Fruit fly (Drosophila melanogaster): ENCODE results near the gene CG34450.

CG34450 gene

DNA sequence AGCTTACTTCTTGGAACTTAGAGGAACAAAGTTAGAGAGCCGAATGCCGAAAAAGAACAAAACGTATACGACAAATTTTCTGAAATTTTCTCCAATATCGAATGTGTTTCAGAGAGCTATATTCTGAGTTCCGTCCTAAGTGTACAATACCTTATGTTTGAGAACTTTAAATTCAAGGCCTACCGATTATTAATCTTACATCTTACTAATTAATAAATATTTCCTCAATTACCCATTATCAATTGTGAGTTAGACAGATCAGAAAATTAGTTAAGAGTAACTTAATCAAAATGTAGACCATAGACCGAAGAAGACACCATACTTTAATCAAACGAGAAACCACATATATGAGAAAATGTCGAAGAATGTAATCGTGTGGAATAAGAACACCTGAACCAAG, at the start of gene CG34450:
TSS of gene CG34450 (minus strand) at position 101 of the 400 bp plus-strand sequence.
- TF ChIP-seq tj (GFP tag; optimal IDR thresholded peaks at IDR 0.05): no peak
- no peak for TF ChIP-seq CG33017 (tag; optimal IDR thresholded peaks at IDR 0.05)
- TF ChIP-seq cic (GFP tag; optimal IDR thresholded peaks at IDR 0.05): no peak
- no peak for TF ChIP-seq toe (GFP tag; optimal IDR thresholded peaks at IDR 0.05)
- TF ChIP-seq Hr96 (GFP tag; optimal IDR thresholded peaks at IDR 0.05): no peak
- TF ChIP-seq Crg-1 (GFP tag; optimal IDR thresholded peaks at IDR 0.05): no peak
- TF ChIP-seq CG11617 (GFP tag; optimal IDR thresholded peaks at IDR 0.05): no peak
- no peak for TF ChIP-seq ovo (GFP tag; optimal IDR thresholded peaks at IDR 0.05)
- no peak for TF ChIP-seq CG5204 (GFP tag; optimal IDR thresholded peaks at IDR 0.05)
- no peak for TF ChIP-seq bab1 (GFP tag; optimal IDR thresholded peaks at IDR 0.05)
- TF ChIP-seq cnc (optimal IDR thresholded peaks at IDR 0.05): no peak
- no peak for TF ChIP-seq CG7101 (tag; optimal IDR thresholded peaks at IDR 0.05)
- no peak for TF ChIP-seq CG14711 (tag; optimal IDR thresholded peaks at IDR 0.05)
- no peak for TF ChIP-seq CG12768 (GFP tag; optimal IDR thresholded peaks at IDR 0.05)
- TF ChIP-seq Clk (GFP tag; optimal IDR thresholded peaks at IDR 0.05): no peak
- no peak for TF ChIP-seq pad (GFP tag; optimal IDR thresholded peaks at IDR 0.05)
- TF ChIP-seq CG1620 (GFP tag; optimal IDR thresholded peaks at IDR 0.05): no peak
- no peak for TF ChIP-seq CG7045 (GFP tag; optimal IDR thresholded peaks at IDR 0.05)
- no peak for TF ChIP-seq kay (GFP tag; ENCODE audit: borderline replicate concordance)

DNA sequence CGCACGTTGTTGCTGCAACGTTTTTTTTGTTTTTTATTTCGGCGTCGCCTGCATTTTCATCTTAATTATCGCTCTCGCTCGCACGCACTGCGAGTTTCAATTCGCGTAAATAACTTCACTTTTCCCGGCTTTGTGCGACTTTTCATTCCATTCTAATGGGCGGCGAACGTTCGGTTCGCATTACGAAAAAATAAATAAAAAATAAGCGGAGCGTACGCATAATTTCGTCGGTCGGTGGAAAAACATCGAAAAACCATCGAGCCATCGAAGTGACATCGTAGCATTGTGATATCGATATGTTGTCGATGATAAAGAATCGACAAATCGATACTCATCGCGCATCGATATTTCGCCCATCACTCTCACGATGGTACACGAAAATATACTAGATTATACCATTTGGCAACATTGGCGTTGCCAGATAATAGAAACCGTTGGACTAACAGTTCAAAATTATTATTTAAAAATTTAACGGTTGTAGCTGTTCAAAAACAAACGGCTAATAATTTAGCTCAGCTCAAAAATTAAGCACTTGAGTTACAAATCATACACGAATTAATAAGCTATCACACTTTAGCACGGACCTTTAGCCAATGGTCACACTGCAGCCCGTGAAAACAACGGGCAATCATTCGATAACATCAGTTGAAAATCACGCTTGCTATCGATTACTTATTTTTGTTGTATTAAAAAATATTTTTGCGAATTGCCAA, 25.9 kb upstream of the CG34450 start, which contains the start of the genes Zdhhc8 and BCL7-like:
TSS of gene Zdhhc8 (minus strand) at position 232 of the 713 bp plus-strand sequence.
TSS of gene BCL7-like (plus strand) at position 639 of the 713 bp plus-strand sequence.
- no peak for TF ChIP-seq pad (GFP tag; optimal IDR thresholded peaks at IDR 0.05)
- peak; percentile 84 for TF ChIP-seq Mnt (GFP tag; optimal IDR thresholded peaks at IDR 0.05)
- no peak for TF ChIP-seq cnc (optimal IDR thresholded peaks at IDR 0.05)
- peak; percentile 62 for TF ChIP-seq CG1620 (GFP tag; optimal IDR thresholded peaks at IDR 0.05)
- TF ChIP-seq CG7101 (tag; optimal IDR thresholded peaks at IDR 0.05): peak; percentile 59
- TF ChIP-seq Crg-1 (GFP tag; optimal IDR thresholded peaks at IDR 0.05): peak; percentile 1
- TF ChIP-seq CG5204 (GFP tag; optimal IDR thresholded peaks at IDR 0.05): peak; percentile 41
- no peak for TF ChIP-seq cic (GFP tag; optimal IDR thresholded peaks at IDR 0.05)
- peak; percentile 49 for TF ChIP-seq Hr96 (GFP tag; optimal IDR thresholded peaks at IDR 0.05)
- no peak for TF ChIP-seq CG7045 (GFP tag; optimal IDR thresholded peaks at IDR 0.05)
- peak; percentile 41 for TF ChIP-seq ovo (GFP tag; optimal IDR thresholded peaks at IDR 0.05)
- TF ChIP-seq toe (GFP tag; optimal IDR thresholded peaks at IDR 0.05): no peak
- TF ChIP-seq bab1 (GFP tag; optimal IDR thresholded peaks at IDR 0.05): peak; percentile 61

DNA sequence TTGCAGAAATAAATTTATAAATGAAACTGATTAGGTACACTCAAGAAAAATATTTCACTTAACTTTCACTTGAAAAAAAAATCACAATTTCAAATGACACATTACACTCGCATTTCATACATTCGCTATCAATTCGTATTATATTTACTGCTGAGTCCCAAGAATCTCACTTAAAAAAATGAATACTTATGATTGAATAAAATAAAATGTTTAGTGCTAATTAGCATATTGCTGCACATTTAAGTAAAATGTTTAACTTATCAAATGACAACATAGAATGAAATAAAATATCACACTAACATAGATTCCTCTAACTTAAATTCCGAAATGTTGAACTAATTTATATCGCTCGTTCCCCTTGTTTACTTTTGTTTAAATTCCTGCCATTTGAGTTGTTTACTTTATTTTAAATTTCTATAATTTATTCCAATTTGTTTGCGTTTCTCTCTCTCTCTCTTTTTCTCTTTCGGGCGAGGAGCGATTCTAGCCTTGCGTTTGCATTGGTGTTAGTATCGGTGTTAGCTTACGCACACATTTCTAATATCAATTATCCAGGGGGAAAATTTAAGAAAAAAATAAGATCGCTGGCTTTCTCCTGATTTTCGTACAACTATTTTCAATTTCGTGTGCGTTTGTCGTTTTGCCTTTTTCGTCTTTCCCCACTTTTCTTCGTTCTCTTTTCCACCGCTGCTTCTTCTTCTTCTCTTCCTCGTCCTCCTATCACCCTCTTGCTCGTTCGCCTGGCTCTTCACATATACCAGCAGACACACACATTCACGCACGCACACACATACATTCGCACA, 25.1 kb upstream of the CG34450 start:
- TF ChIP-seq kay (GFP tag; ENCODE audit: borderline replicate concordance): peak; percentile 38
- TF ChIP-seq CG1620 (GFP tag; optimal IDR thresholded peaks at IDR 0.05): peak; percentile 27
- TF ChIP-seq CG5204 (GFP tag; optimal IDR thresholded peaks at IDR 0.05): no peak
- no peak for TF ChIP-seq Mnt (GFP tag; optimal IDR thresholded peaks at IDR 0.05)
- peak; percentile 34 for TF ChIP-seq tj (GFP tag; optimal IDR thresholded peaks at IDR 0.05)
- TF ChIP-seq ovo (GFP tag; optimal IDR thresholded peaks at IDR 0.05): peak; percentile 27
- TF ChIP-seq Crg-1 (GFP tag; optimal IDR thresholded peaks at IDR 0.05): peak; percentile 43

DNA sequence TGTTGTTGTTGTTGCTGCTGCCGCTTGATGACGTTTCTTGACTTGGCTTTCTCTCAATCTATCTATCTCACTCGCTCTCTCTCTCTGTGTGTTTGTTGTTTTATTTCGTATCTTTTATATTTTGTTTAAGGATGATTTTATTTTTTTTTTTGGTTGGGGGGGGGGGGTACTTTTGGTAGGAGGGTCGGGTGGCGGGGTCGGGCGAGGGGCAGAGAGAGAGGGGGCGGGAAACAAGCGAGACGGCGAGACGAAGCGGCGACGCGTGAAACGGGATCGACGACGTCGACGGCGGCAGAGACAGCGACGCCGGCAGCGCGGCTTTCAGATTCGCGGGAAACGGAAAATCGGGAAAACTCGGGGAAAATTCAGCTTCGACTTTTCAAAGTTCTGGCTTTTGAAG, 24.5 kb upstream of the CG34450 start:
- TF ChIP-seq CG7101 (tag; optimal IDR thresholded peaks at IDR 0.05): no peak

DNA sequence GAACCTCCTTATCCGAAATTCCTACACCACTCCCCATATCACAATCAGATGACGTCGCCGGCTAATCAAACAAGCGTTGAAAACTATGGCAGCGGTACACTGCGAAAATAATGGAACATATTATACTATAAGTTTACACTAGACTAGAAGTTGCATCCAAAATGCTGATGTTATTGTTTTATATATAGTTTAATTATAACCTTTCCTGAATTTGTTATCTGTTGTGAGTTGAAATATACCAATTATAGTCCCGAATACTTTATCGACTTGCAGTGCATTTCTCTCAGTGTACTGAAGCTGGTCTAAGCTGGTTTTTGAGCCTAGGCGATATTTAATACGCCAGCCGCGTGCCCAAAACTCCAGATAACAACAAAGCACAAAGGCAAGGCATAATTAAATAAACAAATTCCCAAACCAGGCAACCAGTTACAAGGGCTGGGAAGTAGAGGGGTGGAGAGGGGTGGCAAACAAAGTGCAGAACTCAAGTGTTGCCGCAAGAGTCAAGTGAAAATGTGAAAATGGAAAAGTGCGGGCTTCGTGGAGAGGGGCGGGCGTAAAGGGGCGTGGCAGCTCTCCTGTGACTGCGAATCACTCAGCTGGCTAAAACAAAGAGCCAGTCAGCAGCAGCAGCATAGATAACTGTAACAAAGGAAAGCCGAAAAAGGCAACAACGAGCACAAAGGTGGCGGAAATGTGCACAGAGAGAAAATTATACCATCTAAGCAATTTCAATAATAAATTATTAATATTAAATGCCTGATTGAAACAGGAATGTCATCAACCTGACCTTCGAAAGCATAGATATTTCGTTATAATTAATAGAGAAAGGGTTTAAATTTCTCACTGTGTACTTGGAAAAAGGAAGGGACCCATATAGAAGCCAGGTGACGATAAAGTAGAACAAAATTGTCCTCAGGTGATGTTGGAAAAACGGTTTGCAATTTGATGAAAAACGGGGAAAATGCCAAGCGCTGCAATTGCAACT, 22.1 kb upstream of the CG34450 start:
- no peak for TF ChIP-seq Mnt (GFP tag; optimal IDR thresholded peaks at IDR 0.05)
- peak; percentile 25 for TF ChIP-seq toe (GFP tag; optimal IDR thresholded peaks at IDR 0.05)
- no peak for TF ChIP-seq cnc (optimal IDR thresholded peaks at IDR 0.05)
- TF ChIP-seq CG7101 (tag; optimal IDR thresholded peaks at IDR 0.05): peak; percentile 64
- peak; percentile 20 for TF ChIP-seq pad (GFP tag; optimal IDR thresholded peaks at IDR 0.05)
- TF ChIP-seq Crg-1 (GFP tag; optimal IDR thresholded peaks at IDR 0.05): no peak
- TF ChIP-seq cic (GFP tag; optimal IDR thresholded peaks at IDR 0.05): no peak
- no peak for TF ChIP-seq CG5204 (GFP tag; optimal IDR thresholded peaks at IDR 0.05)
- peak; percentile 31 for TF ChIP-seq bab1 (GFP tag; optimal IDR thresholded peaks at IDR 0.05)
- peak; percentile 17 for TF ChIP-seq ovo (GFP tag; optimal IDR thresholded peaks at IDR 0.05)
- peak; percentile 60 for TF ChIP-seq CG14711 (tag; optimal IDR thresholded peaks at IDR 0.05)
- no peak for TF ChIP-seq Clk (GFP tag; optimal IDR thresholded peaks at IDR 0.05)
- TF ChIP-seq CG11617 (GFP tag; optimal IDR thresholded peaks at IDR 0.05): peak; percentile 38
- TF ChIP-seq tj (GFP tag; optimal IDR thresholded peaks at IDR 0.05): peak; percentile 52
- no peak for TF ChIP-seq kay (GFP tag; ENCODE audit: borderline replicate concordance)
- TF ChIP-seq Hr96 (GFP tag; optimal IDR thresholded peaks at IDR 0.05): peak; percentile 11
- no peak for TF ChIP-seq CG12768 (GFP tag; optimal IDR thresholded peaks at IDR 0.05)
- no peak for TF ChIP-seq CG7045 (GFP tag; optimal IDR thresholded peaks at IDR 0.05)
- TF ChIP-seq CG33017 (tag; optimal IDR thresholded peaks at IDR 0.05): peak; percentile 45
- TF ChIP-seq CG1620 (GFP tag; optimal IDR thresholded peaks at IDR 0.05): peak; percentile 26

All from whole organism, adult.